Fruit fly (Drosophila melanogaster) whole organism, embryonic: ENCODE measurements around the gene Reg-2.
A peak's percentile ranks its signal among the peaks of the same experiment; 100 is the strongest.

Source experiments
- Atf-2 ChIP-seq: fragments of 200-800 bp; sonication (Bioruptor generic); optimal IDR thresholded peaks from 2 replicates; lab custom pipeline; 2016; ENCODE audit warnings: missing biosample characterization, missing genetic modification characterization
- CG11456 ChIP-seq: fragments of 200-800 bp; sonication (Bioruptor generic); IDR thresholded peaks from 3 replicates; pipeline ENCODE4 v1.3.6; 2022; ENCODE audit warnings: missing biosample characterization, missing genetic modification characterization
- CG12391 ChIP-seq: fragments of 200-800 bp; sonication (Bioruptor generic); optimal IDR thresholded peaks from 3 replicates; lab custom pipeline; 2018; ENCODE audit warnings: missing biosample characterization, mild to moderate bottlenecking, missing genetic modification characterization, moderate library complexity
- CG14014 ChIP-seq: fragments of 200-800 bp; sonication (Bioruptor generic); IDR thresholded peaks from 2 replicates; pipeline ENCODE4 v1.3.6; 2022; ENCODE audit warnings: missing biosample characterization, missing genetic modification characterization
- CG1647 ChIP-seq: fragments of 200-800 bp; sonication (Bioruptor generic); optimal IDR thresholded peaks from 3 replicates; lab custom pipeline; 2016; ENCODE audit warnings: missing biosample characterization, missing genetic modification characterization
- CG17829 ChIP-seq: fragments of 200-800 bp; optimal IDR thresholded peaks from 2 replicates; lab custom pipeline; 2019; ENCODE audit warnings: missing biosample characterization, mild to moderate bottlenecking, missing genetic modification characterization, moderate library complexity
- CG2116 ChIP-seq: fragments of 200-800 bp; sonication (Bioruptor generic); optimal IDR thresholded peaks from 3 replicates; lab custom pipeline; 2018; ENCODE audit warnings: missing biosample characterization, mild to moderate bottlenecking, missing genetic modification characterization
- CG2875 ChIP-seq: fragments of 200-800 bp; sonication (Bioruptor generic); optimal IDR thresholded peaks from 2 replicates; lab custom pipeline; 2017; ENCODE audit warnings: missing biosample characterization, mild to moderate bottlenecking, missing genetic modification characterization, missing genetic modification reagents
- CG3065 ChIP-seq: fragments of 200-800 bp; sonication (Bioruptor generic); optimal IDR thresholded peaks from 2 replicates; lab custom pipeline; 2016; ENCODE audit warnings: missing biosample characterization, missing genetic modification characterization
- CG32532 ChIP-seq: fragments of 200-800 bp; sonication (Bioruptor generic); IDR thresholded peaks from 2 replicates; pipeline ENCODE4 v1.3.6; 2022; ENCODE audit warnings: missing biosample characterization, missing genetic modification characterization
- CG43689 ChIP-seq: fragments of 200-800 bp; sonication (Bioruptor generic); IDR thresholded peaks from 2 replicates; pipeline ENCODE4 v1.3.6; 2022; ENCODE audit warnings: missing biosample characterization, missing genetic modification characterization
- CG4424 ChIP-seq: fragments of 200-800 bp; sonication (Bioruptor generic); optimal IDR thresholded peaks from 3 replicates; lab custom pipeline; 2016; ENCODE audit warnings: missing biosample characterization, missing genetic modification characterization
- CG6272 ChIP-seq: fragments of 200-800 bp; sonication (Bioruptor generic); IDR thresholded peaks from 2 replicates; pipeline ENCODE4 v1.3.6; 2022; ENCODE audit warnings: missing biosample characterization, missing genetic modification characterization
- CG7271 ChIP-seq: fragments of 200-800 bp; sonication (Bioruptor generic); optimal IDR thresholded peaks from 2 replicates; lab custom pipeline; 2018; ENCODE audit warnings: missing biosample characterization, mild to moderate bottlenecking, missing genetic modification characterization, moderate library complexity
- CG7839 ChIP-seq: fragments of 200-800 bp; sonication (Bioruptor generic); optimal IDR thresholded peaks from 3 replicates; lab custom pipeline; 2018; ENCODE audit warnings: missing biosample characterization, mild to moderate bottlenecking, missing genetic modification characterization, moderate library complexity
- CG7928 ChIP-seq: fragments of 200-800 bp; sonication (Bioruptor generic); optimal IDR thresholded peaks from 2 replicates; lab custom pipeline; 2017; ENCODE audit warnings: missing biosample characterization, mild to moderate bottlenecking, missing genetic modification characterization
- CG8089 ChIP-seq: fragments of 200-800 bp; sonication (Bioruptor generic); optimal IDR thresholded peaks from 3 replicates; lab custom pipeline; 2016; ENCODE audit warnings: missing biosample characterization, missing genetic modification characterization
- CG8944 ChIP-seq: fragments of 200-800 bp; sonication (Bioruptor generic); optimal IDR thresholded peaks from 3 replicates; lab custom pipeline; 2016; ENCODE audit warnings: missing biosample characterization, missing genetic modification characterization
- CkIIα-i1 ChIP-seq: fragments of 200-800 bp; sonication (Bioruptor generic); IDR thresholded peaks from 2 replicates; pipeline ENCODE4 v1.3.6; 2022; ENCODE audit warnings: missing biosample characterization, missing genetic modification characterization
- Dref ChIP-seq: fragments of 200-800 bp; sonication (Bioruptor generic); IDR thresholded peaks from 2 replicates; pipeline ENCODE4 v1.3.6; 2022; ENCODE audit warnings: missing biosample characterization, missing genetic modification characterization
- HmgZ ChIP-seq: fragments of 200-800 bp; sonication (Bioruptor generic); optimal IDR thresholded peaks from 2 replicates; lab custom pipeline; 2018; ENCODE audit warnings: missing biosample characterization, mild to moderate bottlenecking, missing genetic modification characterization
- MTF-1 ChIP-seq: fragments of 200-800 bp; sonication (Bioruptor generic); optimal IDR thresholded peaks from 2 replicates; lab custom pipeline; 2018; ENCODE audit warnings: missing biosample characterization, mild to moderate bottlenecking, missing genetic modification characterization, borderline replicate concordance
- Med ChIP-seq: fragments of 200-800 bp; sonication (Bioruptor generic); peaks from one replicate; lab custom pipeline; 2016; ENCODE audit warnings: missing biosample characterization, missing genetic modification characterization, mild to moderate bottlenecking, inconsistent platforms, moderate library complexity
- Nf-YB ChIP-seq: fragments of 200-800 bp; sonication (Bioruptor generic); optimal IDR thresholded peaks from 3 replicates; lab custom pipeline; 2019; ENCODE audit warnings: missing biosample characterization, mild to moderate bottlenecking, missing genetic modification characterization, moderate library complexity
- NfI ChIP-seq: fragments of 200-800 bp; sonication (Bioruptor generic); optimal IDR thresholded peaks from 3 replicates; lab custom pipeline; 2018; ENCODE audit warnings: missing biosample characterization, mild to moderate bottlenecking, missing genetic modification characterization, moderate library complexity
- Oaz ChIP-seq: fragments of 200-800 bp; sonication (Bioruptor generic); IDR thresholded peaks from 2 replicates; pipeline ENCODE4 v1.3.6; 2022; ENCODE audit warnings: missing biosample characterization, missing genetic modification characterization
- Oli ChIP-seq: fragments of 200-800 bp; sonication (Bioruptor generic); optimal IDR thresholded peaks from 2 replicates; lab custom pipeline; 2018; ENCODE audit warnings: missing biosample characterization, mild to moderate bottlenecking, missing genetic modification characterization, moderate library complexity
- Taf1 ChIP-seq: fragments of 200-800 bp; sonication (Bioruptor generic); IDR thresholded peaks from 2 replicates; pipeline ENCODE4 v1.3.6; 2022; ENCODE audit warnings: missing biosample characterization, missing genetic modification characterization
- Xbp1 ChIP-seq: fragments of 200-800 bp; sonication (Bioruptor generic); optimal IDR thresholded peaks from 3 replicates; lab custom pipeline; 2016; ENCODE audit warnings: missing biosample characterization, mild to moderate bottlenecking, missing genetic modification characterization
- abd-A ChIP-seq: fragments of 200-800 bp; sonication (Bioruptor generic); optimal IDR thresholded peaks from 3 replicates; lab custom pipeline; 2019; ENCODE audit warnings: missing biosample characterization, mild to moderate bottlenecking, missing genetic modification characterization, moderate library complexity
- esg ChIP-seq: fragments of 200-800 bp; sonication (Bioruptor generic); conservative IDR thresholded peaks from 2 replicates; pipeline ENCODE4 v1.3.6; 2022; ENCODE audit warnings: missing biosample characterization, missing genetic modification characterization
- fd102C ChIP-seq: fragments of 200-800 bp; sonication (Bioruptor generic); optimal IDR thresholded peaks from 2 replicates; lab custom pipeline; 2018; ENCODE audit warnings: missing biosample characterization, mild to moderate bottlenecking, missing genetic modification characterization, moderate library complexity
- gcm ChIP-seq: fragments of 200-800 bp; sonication (Bioruptor generic); optimal IDR thresholded peaks from 2 replicates; lab custom pipeline; 2019; ENCODE audit warnings: missing biosample characterization, mild to moderate bottlenecking, missing genetic modification characterization, moderate library complexity
- gsb-n ChIP-seq: fragments of 200-800 bp; sonication (Bioruptor generic); optimal IDR thresholded peaks from 3 replicates; lab custom pipeline; 2018; ENCODE audit warnings: missing biosample characterization, mild to moderate bottlenecking, missing genetic modification characterization
- hth ChIP-seq: fragments of >200 bp; optimal IDR thresholded peaks from 2 replicates; lab custom pipeline; 2017; ENCODE audit warnings: inconsistent platforms
- inv ChIP-seq: fragments of 200-800 bp; sonication (Bioruptor generic); IDR thresholded peaks from 2 replicates; pipeline ENCODE4 v1.3.6; 2022; ENCODE audit warnings: missing biosample characterization, missing genetic modification characterization; ENCODE audit not compliant: partially characterized antibody
- klu ChIP-seq: fragments of 200-800 bp; sonication (Bioruptor generic); IDR thresholded peaks from 2 replicates; pipeline ENCODE4 v1.3.6; 2022; ENCODE audit warnings: missing biosample characterization, missing genetic modification characterization
- lmd ChIP-seq: fragments of 200-800 bp; sonication (Bioruptor generic); IDR thresholded peaks from 2 replicates; pipeline ENCODE4 v1.3.6; 2022; ENCODE audit warnings: missing biosample characterization, missing genetic modification characterization
- luna ChIP-seq: fragments of 200-800 bp; sonication (Bioruptor generic); optimal IDR thresholded peaks from 2 replicates; lab custom pipeline; 2016; ENCODE audit warnings: missing biosample characterization, missing genetic modification characterization
- mld ChIP-seq: fragments of 200-800 bp; sonication (Bioruptor generic); IDR thresholded peaks from 3 replicates; pipeline ENCODE4 v1.3.6; 2022; ENCODE audit warnings: missing biosample characterization, missing genetic modification characterization; ENCODE audit not compliant: partially characterized antibody
- nom ChIP-seq: fragments of 200-800 bp; sonication (Bioruptor generic); optimal IDR thresholded peaks from 2 replicates; lab custom pipeline; 2017; ENCODE audit warnings: missing biosample characterization, missing genetic modification characterization, mild to moderate bottlenecking, moderate library complexity, missing genetic modification reagents
- pho ChIP-seq: fragments of 200-800 bp; sonication (Bioruptor generic); optimal IDR thresholded peaks from 2 replicates; lab custom pipeline; 2016; ENCODE audit warnings: missing biosample characterization, missing genetic modification characterization
- psq ChIP-seq: fragments of 200-800 bp; sonication (Bioruptor generic); optimal IDR thresholded peaks from 2 replicates; lab custom pipeline; 2017; ENCODE audit warnings: missing biosample characterization, missing genetic modification characterization
- pzg ChIP-seq: fragments of 200-800 bp; sonication (Bioruptor generic); optimal IDR thresholded peaks from 3 replicates; lab custom pipeline; 2018; ENCODE audit warnings: missing biosample characterization, mild to moderate bottlenecking, missing genetic modification characterization, moderate library complexity
- sima ChIP-seq: fragments of 200-800 bp; sonication (Bioruptor generic); optimal IDR thresholded peaks from 2 replicates; lab custom pipeline; 2016; ENCODE audit warnings: missing biosample characterization, missing genetic modification characterization
- sisA ChIP-seq: fragments of 200-800 bp; sonication (Bioruptor generic); IDR thresholded peaks from 2 replicates; pipeline ENCODE4 v1.3.6; 2022; ENCODE audit warnings: missing biosample characterization, missing genetic modification characterization
- tin ChIP-seq: fragments of 200-800 bp; sonication (Bioruptor generic); optimal IDR thresholded peaks from 3 replicates; lab custom pipeline; 2016; ENCODE audit warnings: missing biosample characterization, missing genetic modification characterization
- tx ChIP-seq: fragments of 200-800 bp; sonication (Bioruptor generic); optimal IDR thresholded peaks from 2 replicates; lab custom pipeline; 2016; ENCODE audit warnings: missing biosample characterization, missing genetic modification characterization
- zen ChIP-seq: fragments of 200-800 bp; sonication (Bioruptor generic); optimal IDR thresholded peaks from 3 replicates; lab custom pipeline; 2018; ENCODE audit warnings: missing biosample characterization, mild to moderate bottlenecking, missing genetic modification characterization, moderate library complexity

The Reg-2 gene

dm6 chr3L:621097-621967, 15.0 kb upstream of the Reg-2 start (continued):
- peak; percentile 94 for TF ChIP-seq nom (GFP tag; lab: Kevin White, UChicago)
- no peak for TF ChIP-seq CG32532 (GFP tag; lab: Robert Waterston, UW)
- 0 out of 2 replicates have a peak, but pooled peaks have one; percentile 24 for TF ChIP-seq klu
- TF ChIP-seq abd-A (tag; lab: Kevin White, UChicago): no peak
- peak; percentile 69 for TF ChIP-seq Nf-YB (GFP tag; lab: Kevin White, UChicago)
- TF ChIP-seq tin (GFP tag; lab: Kevin White, UChicago): peak; percentile 85
- no peak for TF ChIP-seq CG43689
- peak; percentile 98 for TF ChIP-seq fd102C
- no peak for TF ChIP-seq pho (GFP tag; lab: Kevin White, UChicago)
- TF ChIP-seq MTF-1: peak; percentile 69
- TF ChIP-seq CG8089 (GFP tag; lab: Kevin White, UChicago): peak; percentile 65
- TF ChIP-seq Taf1 (GFP tag; lab: Robert Waterston, UW): no peak
- peak; percentile 34 for TF ChIP-seq psq (GFP tag; lab: Kevin White, UChicago)
- TF ChIP-seq gcm: peak; percentile 89
- peak; percentile 83 for TF ChIP-seq Oli
- TF ChIP-seq NfI (GFP tag; lab: Kevin White, UChicago): peak; percentile 32
- peak; percentile 17 for TF ChIP-seq sima (GFP tag; lab: Kevin White, UChicago)
- peak; percentile 72 for TF ChIP-seq Xbp1 (GFP tag; lab: Kevin White, UChicago)
- no peak for TF ChIP-seq CG14014 (GFP tag; lab: Robert Waterston, UW)
- TF ChIP-seq CG17829 (tag; lab: Kevin White, UChicago): peak; percentile 92
- no peak for TF ChIP-seq pzg (GFP tag; lab: Kevin White, UChicago)
- TF ChIP-seq CkIIα-i1 (GFP tag; lab: Robert Waterston, UW): no peak
- TF ChIP-seq CG7839 (tag; lab: Kevin White, UChicago): peak; percentile 84
- TF ChIP-seq CG7928 (GFP tag; lab: Kevin White, UChicago): no peak
- TF ChIP-seq CG2875 (GFP tag; lab: Kevin White, UChicago): peak; percentile 79
- TF ChIP-seq zen (tag; lab: Kevin White, UChicago): peak; percentile 97
- peak; percentile 56 for TF ChIP-seq sisA (GFP tag; lab: Robert Waterston, UW)
- no peak for TF ChIP-seq CG6272
- TF ChIP-seq hth (lab: Kevin White, UChicago): no peak
- TF ChIP-seq CG8944: peak; percentile 63
- peak; percentile 64 for TF ChIP-seq Atf-2 (GFP tag; lab: Kevin White, UChicago)
- TF ChIP-seq Dref (GFP tag; lab: Robert Waterston, UW): no peak
- peak; percentile 89 for TF ChIP-seq gsb-n (tag; lab: Kevin White, UChicago)
- peak; percentile 21 for TF ChIP-seq tx (GFP tag; lab: Kevin White, UChicago)
- TF ChIP-seq mld (GFP tag; lab: Robert Waterston, UW): no peak
- peak; percentile 10 for TF ChIP-seq HmgZ (tag; lab: Kevin White, UChicago)
- TF ChIP-seq luna (GFP tag; lab: Kevin White, UChicago): no peak
- no peak for TF ChIP-seq inv (GFP tag; lab: Robert Waterston, UW)
- TF ChIP-seq esg: peak; percentile 65
- peak; percentile 68 for TF ChIP-seq CG3065 (GFP tag; lab: Kevin White, UChicago)
- TF ChIP-seq CG12391 (tag; lab: Kevin White, UChicago): peak; percentile 86
- TF ChIP-seq CG2116 (GFP tag; lab: Kevin White, UChicago): peak; percentile 51
- peak; percentile 64; the same call in 1 of the 2 replicates for TF ChIP-seq lmd (GFP tag; lab: Robert Waterston, UW)
- TF ChIP-seq CG4424: peak; percentile 85
- 0 out of 3 replicates have a peak, but pooled peaks have one; percentile 47 for TF ChIP-seq CG11456 (GFP tag; lab: Robert Waterston, UW)
- TF ChIP-seq CG7271 (tag; lab: Kevin White, UChicago): peak; percentile 83
- no peak for TF ChIP-seq Oaz (GFP tag; lab: Robert Waterston, UW)
- TF ChIP-seq Med: peak; percentile 89
- peak; percentile 53 for TF ChIP-seq CG1647 (GFP tag; lab: Kevin White, UChicago)
